Worm (Caenorhabditis elegans): Measurements from ENCODE around the gene C10A4.2.

Gene C10A4.2

ce11 chrX:7397935-7398334, 12.1 kb upstream of the C10A4.2 start, which contains the start of gene C10A4.13:
Gene C10A4.13 (minus strand): TSS chrX:7398035.
- TF ChIP-seq ets-7 (tag; optimal IDR thresholded peaks at IDR 0.05), result no peak
- TF ChIP-seq ceh-13 (GFP tag; optimal IDR thresholded peaks at IDR 0.05), result no peak
- no peak for TF ChIP-seq B0310.2 (tag; optimal IDR thresholded peaks at IDR 0.05)
- no peak for TF ChIP-seq pes-1 (GFP tag; IDR thresholded peaks at IDR 0.05)
- no peak for TF ChIP-seq F13C5.2 (tag; optimal IDR thresholded peaks at IDR 0.05)
- no peak for TF ChIP-seq hnd-1 (tag; optimal IDR thresholded peaks at IDR 0.05)
- TF ChIP-seq tbx-37 (GFP tag; conservative IDR thresholded peaks at IDR 0.05), result no peak
- TF ChIP-seq aly-1 (tag; optimal IDR thresholded peaks at IDR 0.05), result no peak
- TF ChIP-seq hmbx-1 (tag; optimal IDR thresholded peaks at IDR 0.05), result no peak
- no peak for TF ChIP-seq tra-4 (tag; optimal IDR thresholded peaks at IDR 0.05)
- no peak for TF ChIP-seq flt-1 (GFP tag; IDR thresholded peaks at IDR 0.05)
- TF ChIP-seq hmg-4 (GFP tag; optimal IDR thresholded peaks at IDR 0.05), result no peak
- no peak for TF ChIP-seq scrt-1 (GFP tag; IDR thresholded peaks at IDR 0.05)
- TF ChIP-seq ama-1 (optimal IDR thresholded peaks at IDR 0.05), result no peak
- no peak for TF ChIP-seq ceh-36 (tag; optimal IDR thresholded peaks at IDR 0.05)
- TF ChIP-seq tbx-11 (GFP tag; IDR thresholded peaks at IDR 0.05), result no peak
- TF ChIP-seq sea-1 (GFP tag; conservative IDR thresholded peaks at IDR 0.05), result no peak

ce11 chrX:7398584-7398983, 11.5 kb upstream of the C10A4.2 start, which contains the start of gene C10A4.10:
Gene C10A4.10 (plus strand): TSS chrX:7398884.
- no peak for TF ChIP-seq pes-1 (GFP tag; IDR thresholded peaks at IDR 0.05)
- TF ChIP-seq tbx-37 (GFP tag; conservative IDR thresholded peaks at IDR 0.05), result no peak
- TF ChIP-seq ama-1 (optimal IDR thresholded peaks at IDR 0.05), result no peak
- TF ChIP-seq hnd-1 (tag; optimal IDR thresholded peaks at IDR 0.05), result no peak
- no peak for TF ChIP-seq B0310.2 (tag; optimal IDR thresholded peaks at IDR 0.05)
- no peak for TF ChIP-seq hmbx-1 (tag; optimal IDR thresholded peaks at IDR 0.05)
- TF ChIP-seq sea-1 (GFP tag; conservative IDR thresholded peaks at IDR 0.05), result no peak
- no peak for TF ChIP-seq ceh-36 (tag; optimal IDR thresholded peaks at IDR 0.05)
- TF ChIP-seq ets-7 (tag; optimal IDR thresholded peaks at IDR 0.05), result no peak
- TF ChIP-seq flt-1 (GFP tag; IDR thresholded peaks at IDR 0.05), result no peak
- no peak for TF ChIP-seq hmg-4 (GFP tag; optimal IDR thresholded peaks at IDR 0.05)

ce11 chrX:7400788-7401187, 9.2 kb upstream of the C10A4.2 start, which contains the start of gene C10A4.4:
Gene C10A4.4 (plus strand): TSS chrX:7401088.
- TF ChIP-seq tbx-11 (GFP tag; IDR thresholded peaks at IDR 0.05), result no peak
- TF ChIP-seq sea-1 (GFP tag; conservative IDR thresholded peaks at IDR 0.05), result no peak
- TF ChIP-seq B0310.2 (tag; optimal IDR thresholded peaks at IDR 0.05), result no peak
- no peak for TF ChIP-seq hmbx-1 (tag; optimal IDR thresholded peaks at IDR 0.05)

ce11 chrX:7404551-7404950, 5.5 kb upstream of the C10A4.2 start:
- TF ChIP-seq ama-1 (optimal IDR thresholded peaks at IDR 0.05), result no peak

ce11 chrX:7405393-7405792, 4.6 kb upstream of the C10A4.2 start, which contains the start of gene C10A4.3:
Gene C10A4.3 (plus strand): TSS chrX:7405693.
- TF ChIP-seq hmbx-1 (tag; optimal IDR thresholded peaks at IDR 0.05), result no peak
- TF ChIP-seq ama-1 (optimal IDR thresholded peaks at IDR 0.05), result no peak
- no peak for TF ChIP-seq hnd-1 (tag; optimal IDR thresholded peaks at IDR 0.05)
- TF ChIP-seq tbx-37 (GFP tag; conservative IDR thresholded peaks at IDR 0.05), result no peak
- TF ChIP-seq sea-1 (GFP tag; conservative IDR thresholded peaks at IDR 0.05), result no peak
- TF ChIP-seq ets-7 (tag; optimal IDR thresholded peaks at IDR 0.05), result no peak
- no peak for TF ChIP-seq tra-4 (tag; optimal IDR thresholded peaks at IDR 0.05)
- no peak for TF ChIP-seq flt-1 (GFP tag; IDR thresholded peaks at IDR 0.05)
- no peak for TF ChIP-seq pes-1 (GFP tag; IDR thresholded peaks at IDR 0.05)
- no peak for TF ChIP-seq aly-1 (tag; optimal IDR thresholded peaks at IDR 0.05)
- TF ChIP-seq ceh-36 (tag; optimal IDR thresholded peaks at IDR 0.05), result no peak
- no peak for TF ChIP-seq hmg-4 (GFP tag; optimal IDR thresholded peaks at IDR 0.05)

ce11 chrX:7407749-7408148, 2.3 kb upstream of the C10A4.2 start:
- TF ChIP-seq sea-1 (GFP tag; conservative IDR thresholded peaks at IDR 0.05) (no peak), tbx-11 (GFP tag; IDR thresholded peaks at IDR 0.05) (no peak), hmg-4 (GFP tag; optimal IDR thresholded peaks at IDR 0.05) (no peak), ceh-36 (tag; optimal IDR thresholded peaks at IDR 0.05) (no peak), tbx-37 (GFP tag; conservative IDR thresholded peaks at IDR 0.05) (no peak), hnd-1 (tag; optimal IDR thresholded peaks at IDR 0.05) (no peak), F13C5.2 (tag; optimal IDR thresholded peaks at IDR 0.05) (no peak), ets-7 (tag; optimal IDR thresholded peaks at IDR 0.05) (no peak), pes-1 (GFP tag; IDR thresholded peaks at IDR 0.05) (no peak)

- no peak for TF ChIP-seq flt-1 (GFP tag; IDR thresholded peaks at IDR 0.05)
- TF ChIP-seq tbx-11 (GFP tag; IDR thresholded peaks at IDR 0.05), result no peak
- no peak for TF ChIP-seq tbx-37 (GFP tag; conservative IDR thresholded peaks at IDR 0.05)
These were observed 1.0 kb upstream of the C10A4.2 start for ce11 chrX:7409030-7409429.

ce11 chrX:7415420-7415819, 5.4 kb downstream of the C10A4.2 start, which contains the start of gene C10A4.7:
Gene C10A4.7 (minus strand): TSS chrX:7415520.
- TF ChIP-seq tbx-11 (GFP tag; IDR thresholded peaks at IDR 0.05), result no peak
- TF ChIP-seq tbx-37 (GFP tag; conservative IDR thresholded peaks at IDR 0.05), result no peak
- no peak for TF ChIP-seq flt-1 (GFP tag; IDR thresholded peaks at IDR 0.05)
- no peak for TF ChIP-seq ets-7 (tag; optimal IDR thresholded peaks at IDR 0.05)
- TF ChIP-seq hnd-1 (tag; optimal IDR thresholded peaks at IDR 0.05), result no peak
- TF ChIP-seq B0310.2 (tag; optimal IDR thresholded peaks at IDR 0.05), result no peak
- no peak for TF ChIP-seq sea-1 (GFP tag; conservative IDR thresholded peaks at IDR 0.05)

ce11 chrX:7416082-7416481, 6.0 kb downstream of the C10A4.2 start, which contains the start of gene C10A4.1:
Gene C10A4.1 (plus strand): TSS chrX:7416382.
- no peak for TF ChIP-seq ets-7 (tag; optimal IDR thresholded peaks at IDR 0.05)
- no peak for TF ChIP-seq tbx-11 (GFP tag; IDR thresholded peaks at IDR 0.05)
- no peak for TF ChIP-seq pes-1 (GFP tag; IDR thresholded peaks at IDR 0.05)
- no peak for TF ChIP-seq hnd-1 (tag; optimal IDR thresholded peaks at IDR 0.05)
- no peak for TF ChIP-seq F13C5.2 (tag; optimal IDR thresholded peaks at IDR 0.05)
- TF ChIP-seq tra-4 (tag; optimal IDR thresholded peaks at IDR 0.05), result no peak
- no peak for TF ChIP-seq scrt-1 (GFP tag; IDR thresholded peaks at IDR 0.05)
- TF ChIP-seq ceh-36 (tag; optimal IDR thresholded peaks at IDR 0.05), result no peak
- no peak for TF ChIP-seq ceh-13 (GFP tag; optimal IDR thresholded peaks at IDR 0.05)
- TF ChIP-seq ama-1 (optimal IDR thresholded peaks at IDR 0.05), result no peak
- TF ChIP-seq flt-1 (GFP tag; IDR thresholded peaks at IDR 0.05), result no peak
- no peak for TF ChIP-seq hmg-4 (GFP tag; optimal IDR thresholded peaks at IDR 0.05)
- TF ChIP-seq hmbx-1 (tag; optimal IDR thresholded peaks at IDR 0.05), result no peak
- no peak for TF ChIP-seq tbx-37 (GFP tag; conservative IDR thresholded peaks at IDR 0.05)
- no peak for TF ChIP-seq aly-1 (tag; optimal IDR thresholded peaks at IDR 0.05)
- no peak for TF ChIP-seq B0310.2 (tag; optimal IDR thresholded peaks at IDR 0.05)

Measured in whole organism, early embryonic.